Worm (Caenorhabditis elegans): ENCODE results near the gene ubxn-4.
A peak's percentile ranks its signal among the peaks of the same experiment; 100 is the strongest.

ubxn-4 gene

DNA sequence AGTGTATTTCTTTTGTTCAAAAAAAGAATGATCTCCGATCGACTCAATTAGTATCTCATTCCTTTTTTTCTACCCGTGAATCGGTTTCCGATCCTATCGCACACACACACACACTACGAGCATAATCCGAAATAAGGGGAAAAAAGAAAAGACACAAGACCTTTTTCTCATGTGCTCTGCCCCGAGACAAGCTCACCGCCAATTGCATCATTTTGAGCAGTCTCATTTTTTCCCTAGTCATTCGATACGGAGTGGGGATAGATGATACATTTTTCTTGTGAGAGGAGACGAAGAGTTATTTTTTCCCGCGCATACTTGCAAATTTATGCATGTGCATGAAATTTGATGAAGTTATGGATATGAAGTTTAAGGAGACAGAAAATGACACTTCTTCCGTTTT, 13.1 kb downstream of the ubxn-4 start (continued):
- peak; percentile 15 to 54 for TF ChIP-seq lsy-2 (tag; optimal IDR thresholded peaks at IDR 0.05)
- peak; percentile 42 for TF ChIP-seq nhr-47 (tag; optimal IDR thresholded peaks at IDR 0.05)
- TF ChIP-seq ceh-82 (tag; optimal IDR thresholded peaks at IDR 0.05), result peak in 1 of 3 experiments; percentile 61
- TF ChIP-seq elt-2 (tag; optimal IDR thresholded peaks at IDR 0.05), result no peak
- no peak for TF ChIP-seq lin-15B (tag; optimal IDR thresholded peaks at IDR 0.05)
- no peak for TF ChIP-seq unc-30 (tag; optimal IDR thresholded peaks at IDR 0.05)
- no peak for TF ChIP-seq C34B4.2 (tag; optimal IDR thresholded peaks at IDR 0.05)
- no peak for TF ChIP-seq jun-1 (tag; optimal IDR thresholded peaks at IDR 0.05)
- no peak for TF ChIP-seq sox-4 (tag; optimal IDR thresholded peaks at IDR 0.05)
- no peak for TF ChIP-seq nhr-237 (tag; optimal IDR thresholded peaks at IDR 0.05)
- TF ChIP-seq grh-1 (GFP tag; IDR thresholded peaks at IDR 0.05), result no peak

DNA sequence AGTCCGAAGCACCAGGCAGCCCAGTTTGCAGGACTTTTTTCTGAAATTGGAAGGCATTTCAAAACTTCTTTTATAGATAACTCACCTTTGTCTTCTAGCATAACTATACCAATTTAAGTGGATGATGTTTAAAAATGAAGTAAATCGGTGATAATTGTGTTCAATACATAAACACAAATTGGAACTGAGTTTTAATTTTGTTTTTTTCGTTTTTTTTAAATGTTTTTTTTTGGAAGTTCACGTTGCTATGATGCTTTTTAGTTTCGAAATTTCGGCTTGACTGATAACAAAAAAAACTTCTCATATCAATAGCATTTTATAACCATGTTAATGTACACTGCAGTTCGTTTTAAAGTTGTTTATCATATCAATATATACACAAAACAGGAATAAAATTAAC, 15.8 kb downstream of the ubxn-4 start, which contains the start of gene ZK353.4:
TSS of gene ZK353.4 (minus strand) at position 101 of the 400 bp plus-strand sequence.
- no peak for TF ChIP-seq nhr-90 (tag; optimal IDR thresholded peaks at IDR 0.05; ENCODE audit: poor library complexity)
- TF ChIP-seq grh-1 (GFP tag; IDR thresholded peaks at IDR 0.05), result no peak
- no peak for TF ChIP-seq hlh-4 (tag; optimal IDR thresholded peaks at IDR 0.05)
- TF ChIP-seq unc-30 (tag; optimal IDR thresholded peaks at IDR 0.05), result no peak
- TF ChIP-seq sup-37 (GFP tag; optimal IDR thresholded peaks at IDR 0.05), result no peak
- no peak for TF ChIP-seq C04F5.9 (tag; optimal IDR thresholded peaks at IDR 0.05)
- no peak for TF ChIP-seq ama-1 (optimal IDR thresholded peaks at IDR 0.05)
- TF ChIP-seq hlh-17 (GFP tag; optimal IDR thresholded peaks at IDR 0.05; ENCODE audit: borderline replicate concordance), result no peak
- TF ChIP-seq lir-3 (tag; optimal IDR thresholded peaks at IDR 0.05; ENCODE audit: poor library complexity), result no peak
- no peak for TF ChIP-seq isw-1 (GFP tag; IDR thresholded peaks at IDR 0.05)
- no peak for TF ChIP-seq pqm-1 (tag; optimal IDR thresholded peaks at IDR 0.05)

DNA sequence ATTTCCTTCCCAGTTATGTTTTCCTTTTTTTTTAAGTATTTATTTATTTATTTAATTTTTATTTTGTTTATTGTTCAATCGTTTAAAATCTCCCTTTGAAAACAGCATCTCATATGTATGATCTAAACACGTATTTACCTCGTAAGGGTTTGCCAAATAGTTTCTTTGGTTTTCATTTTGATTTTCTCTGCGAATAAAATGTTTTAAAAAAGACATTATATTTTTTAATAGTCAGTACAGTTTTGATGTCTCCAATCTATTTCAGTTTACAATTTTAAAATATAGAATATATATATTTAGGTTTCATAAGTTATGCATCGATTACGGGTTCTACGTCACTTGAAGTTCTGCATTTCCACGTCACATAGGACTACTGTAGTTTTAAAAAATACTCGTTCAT, 24.7 kb downstream of the ubxn-4 start, which contains the start of gene R05D3.12:
TSS of gene R05D3.12 (plus strand) at position 301 of the 400 bp plus-strand sequence.
- no peak for TF ChIP-seq ceh-82 (tag; optimal IDR thresholded peaks at IDR 0.05)
- TF ChIP-seq F16B12.6 (tag; optimal IDR thresholded peaks at IDR 0.05), result no peak
- no peak for TF ChIP-seq dpl-1 (GFP tag; optimal IDR thresholded peaks at IDR 0.05)
- no peak for TF ChIP-seq ceh-88 (GFP tag; IDR thresholded peaks at IDR 0.05)
- no peak for TF ChIP-seq pqm-1 (tag; optimal IDR thresholded peaks at IDR 0.05)
- TF ChIP-seq mab-9 (GFP tag; IDR thresholded peaks at IDR 0.05), result no peak
- TF ChIP-seq xbp-1 (tag; optimal IDR thresholded peaks at IDR 0.05), result no peak
- no peak for TF ChIP-seq vab-15 (tag; optimal IDR thresholded peaks at IDR 0.05)
- TF ChIP-seq dsc-1 (tag; optimal IDR thresholded peaks at IDR 0.05), result no peak
- no peak for TF ChIP-seq lir-3 (tag; optimal IDR thresholded peaks at IDR 0.05; ENCODE audit: poor library complexity)
- no peak for TF ChIP-seq lsy-2 (tag; optimal IDR thresholded peaks at IDR 0.05)
- no peak for TF ChIP-seq unc-86 (tag; optimal IDR thresholded peaks at IDR 0.05)
- TF ChIP-seq pax-3 (tag; optimal IDR thresholded peaks at IDR 0.05), result no peak
- TF ChIP-seq zag-1 (tag; optimal IDR thresholded peaks at IDR 0.05), result no peak
- no peak for TF ChIP-seq hpl-2 (GFP tag; optimal IDR thresholded peaks at IDR 0.05)
- TF ChIP-seq mef-2 (tag; optimal IDR thresholded peaks at IDR 0.05), result no peak
- TF ChIP-seq mdl-1 (tag; optimal IDR thresholded peaks at IDR 0.05), result no peak
- TF ChIP-seq lin-39 (tag; optimal IDR thresholded peaks at IDR 0.05), result no peak

DNA sequence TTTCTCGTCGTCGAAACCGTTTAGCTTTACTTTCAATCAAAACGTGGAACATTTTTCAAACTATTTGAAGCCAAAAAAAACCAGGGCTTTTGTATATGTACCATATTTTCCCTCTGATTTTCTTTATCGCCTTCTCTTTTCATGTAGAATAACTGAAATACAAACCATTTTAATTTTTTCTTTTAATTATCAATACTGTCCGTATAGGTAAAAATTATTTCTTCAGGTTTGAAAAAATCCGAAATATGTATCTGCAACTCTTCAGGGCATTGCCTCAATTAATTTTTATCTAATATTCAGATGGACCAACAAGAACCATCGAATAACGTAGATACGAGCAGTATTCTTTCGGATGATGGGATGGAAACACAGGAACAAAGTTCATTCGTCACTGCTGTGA, 30.4 kb downstream of the ubxn-4 start, which contains the start of gene met-2:
TSS of gene met-2 (plus strand) at position 301 of the 400 bp plus-strand sequence.
- no peak for TF ChIP-seq hlh-17 (GFP tag; optimal IDR thresholded peaks at IDR 0.05; ENCODE audit: borderline replicate concordance)
- TF ChIP-seq efl-1 (optimal IDR thresholded peaks at IDR 0.05), result no peak
- TF ChIP-seq efl-1 (GFP tag; optimal IDR thresholded peaks at IDR 0.05 in 1 of 2), result peak in 1 of 2 experiments; percentile 26
